Worm (Caenorhabditis elegans) whole organism, late embryonic: ENCODE measurements around the gene thn-5.

Source experiments
- ceh-6 ChIP-seq: fragments of 200-800 bp; sonication (Bioruptor generic); optimal IDR thresholded peaks from 2 replicates; lab custom pipeline; 2018; ENCODE audit warnings: mild to moderate bottlenecking, missing genetic modification characterization, missing compliant biosample characterization
- fkh-10 ChIP-seq: fragments of 150-350 bp; optimal IDR thresholded peaks from 2 replicates; lab custom pipeline; 2014; ENCODE audit warnings: missing biosample characterization, missing genetic modification reagents, missing genetic modification characterization
- pha-4 ChIP-seq: fragments of 150-350 bp; optimal IDR thresholded peaks from 2 replicates; lab custom pipeline; 2018; ENCODE audit warnings: missing biosample characterization, missing genetic modification reagents, missing genetic modification characterization
- pqm-1 ChIP-seq: sonication (generic microtip); optimal IDR thresholded peaks from 2 replicates; lab custom pipeline; 2016; ENCODE audit warnings: missing genetic modification characterization, missing compliant biosample characterization
- syd-9 ChIP-seq: sonication (generic microtip); optimal IDR thresholded peaks from 2 replicates; lab custom pipeline; 2016; ENCODE audit warnings: mild to moderate bottlenecking, missing genetic modification characterization, moderate library complexity, missing compliant biosample characterization
- tbx-2 ChIP-seq: sonication (generic microtip); optimal IDR thresholded peaks from 2 replicates; lab custom pipeline; 2016; ENCODE audit warnings: missing genetic modification characterization, missing compliant biosample characterization
- tbx-7 ChIP-seq: sonication (generic microtip); optimal IDR thresholded peaks from 2 replicates; lab custom pipeline; 2016; ENCODE audit warnings: missing genotype, missing genetic modification characterization, missing compliant biosample characterization
- ttx-3 ChIP-seq: sonication (generic microtip); optimal IDR thresholded peaks from 2 replicates; lab custom pipeline; 2016; ENCODE audit warnings: missing genetic modification reagents, missing genetic modification characterization, missing compliant biosample characterization
- unc-3 ChIP-seq, 2 experiments: fragments of 200-800 bp in 1 of 2; sonication (Bioruptor generic) in 1 of 2; sonication (generic microtip) in 1 of 2; conservative IDR thresholded peaks in 1 of 2; optimal IDR thresholded peaks in 1 of 2; 2 replicates each; pipeline versions ENCODE4 v1.3.6 to Lab custom; 2016 to 2022; ENCODE audit warnings: missing compliant biosample characterization in 2 of 2, missing genetic modification characterization in 2 of 2, missing genetic modification reagents in 1 of 2
- unc-55 ChIP-seq: sonication (generic microtip); optimal IDR thresholded peaks from 2 replicates; lab custom pipeline; 2017; ENCODE audit warnings: missing biosample characterization, missing genetic modification reagents, missing genetic modification characterization
- unc-86 ChIP-seq: sonication (generic microtip); optimal IDR thresholded peaks from 2 replicates; lab custom pipeline; 2016; ENCODE audit warnings: missing genetic modification characterization, missing compliant biosample characterization

DNA sequence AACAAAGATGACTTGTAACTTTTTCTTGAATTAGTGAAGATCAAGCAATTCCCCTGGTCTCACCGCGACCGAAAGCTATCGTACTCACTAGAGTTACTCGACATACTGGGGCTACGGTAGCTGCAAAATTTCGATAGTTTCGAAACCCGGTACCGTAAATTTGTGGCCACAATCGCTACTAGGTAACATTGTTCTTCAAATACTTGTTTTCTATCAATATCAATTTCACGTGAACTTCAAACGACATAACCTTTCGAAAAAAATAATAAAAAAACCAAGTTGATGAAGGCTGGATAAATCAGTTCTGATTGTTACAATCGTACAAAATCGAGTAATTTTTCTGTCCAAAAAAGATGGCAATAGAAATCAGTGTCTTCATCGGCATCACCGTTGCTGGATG, 41.9 kb downstream of the thn-5 start, which contains the start of gene F36H12.3:
- TF ChIP-seq unc-55 (GFP tag; lab: Kevin White, UChicago) = no peak
- no peak for TF ChIP-seq pha-4 (tag; lab: Kevin White, UChicago)
- no peak for TF ChIP-seq tbx-7 (tag; lab: Kevin White, UChicago)
- TF ChIP-seq tbx-2 (tag; lab: Kevin White, UChicago) = no peak
- TF ChIP-seq pqm-1 (tag; lab: Kevin White, UChicago) = no peak
- no peak for TF ChIP-seq syd-9 (tag; lab: Kevin White, UChicago)
- TF ChIP-seq unc-86 (tag; lab: Kevin White, UChicago) = no peak
- TF ChIP-seq ceh-6 (GFP tag; lab: Kevin White, UChicago) = no peak
- TF ChIP-seq fkh-10 (GFP tag; lab: Kevin White, UChicago) = no peak
- TF ChIP-seq ttx-3 (tag; lab: Kevin White, UChicago) = no peak
- no peak for TF ChIP-seq unc-3 (GFP tag; conservative IDR thresholded peaks at IDR 0.05; lab: Robert Waterston, UW)
- no peak for TF ChIP-seq unc-3 (tag; optimal IDR thresholded peaks at IDR 0.05; lab: Kevin White, UChicago)
